Fruit fly (Drosophila melanogaster): Measurements from ENCODE around the gene CG3698.

Gene CG3698

DNA sequence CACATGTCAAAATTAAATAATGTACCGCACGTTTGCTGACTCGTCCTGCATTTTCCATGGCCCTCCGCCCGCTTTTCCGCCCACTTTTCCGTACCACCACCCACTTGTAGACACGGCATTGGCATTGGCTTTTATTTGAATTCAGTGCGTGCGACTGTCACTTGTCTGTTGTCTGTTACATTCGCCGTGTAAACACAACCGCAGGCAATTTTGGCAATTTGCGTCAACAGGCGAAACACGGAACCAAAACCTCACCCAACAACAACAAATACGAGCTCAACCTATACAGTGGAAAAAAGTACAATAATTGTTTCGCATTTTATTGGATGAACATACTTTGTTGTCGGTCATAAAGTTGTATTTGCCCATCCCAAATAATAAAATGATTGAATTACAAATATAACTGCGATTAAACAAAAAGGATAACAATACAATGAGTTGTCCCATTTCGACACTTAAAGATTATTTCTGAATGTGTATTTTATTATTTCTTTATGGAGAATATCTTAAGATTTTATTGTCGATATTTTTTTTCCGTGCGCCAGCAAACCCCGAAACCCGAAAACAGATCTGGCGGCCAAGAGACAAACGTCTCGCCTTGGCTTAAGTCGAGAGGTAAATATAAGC, 50.8 kb downstream of the CG3698 start (continued):
- TF ChIP-seq CG13296 (GFP tag; optimal IDR thresholded peaks at IDR 0.05) = peak; percentile 22
- no peak for TF ChIP-seq trem (tag; optimal IDR thresholded peaks at IDR 0.05)
- TF ChIP-seq gt (GFP tag; IDR thresholded peaks at IDR 0.05) = no peak
- no peak for TF ChIP-seq CG6791 (GFP tag; IDR thresholded peaks at IDR 0.05; ENCODE audit: partially characterized antibody)
- TF ChIP-seq gsb-n (tag; optimal IDR thresholded peaks at IDR 0.05) = no peak
- TF ChIP-seq Dp (GFP tag; optimal IDR thresholded peaks at IDR 0.05) = no peak
- no peak for TF ChIP-seq CG17612 (GFP tag; IDR thresholded peaks at IDR 0.05)
- TF ChIP-seq Tbp (GFP tag; optimal IDR thresholded peaks at IDR 0.05) = no peak
- TF ChIP-seq stwl (tag; optimal IDR thresholded peaks at IDR 0.05) = no peak
- no peak for TF ChIP-seq kah (GFP tag; optimal IDR thresholded peaks at IDR 0.05)
- TF ChIP-seq CG18764 (GFP tag; optimal IDR thresholded peaks at IDR 0.05) = no peak
- TF ChIP-seq Hand (GFP tag; optimal IDR thresholded peaks at IDR 0.05) = no peak
- no peak for TF ChIP-seq CG3995 (GFP tag; optimal IDR thresholded peaks at IDR 0.05)
- TF ChIP-seq pfk (GFP tag; optimal IDR thresholded peaks at IDR 0.05) = no peak
- TF ChIP-seq sima (GFP tag; optimal IDR thresholded peaks at IDR 0.05) = no peak
- TF ChIP-seq Oaz (GFP tag; IDR thresholded peaks at IDR 0.05) = no peak
- TF ChIP-seq pan (optimal IDR thresholded peaks at IDR 0.05) = no peak
- no peak for TF ChIP-seq pan (GFP tag; optimal IDR thresholded peaks at IDR 0.05 in 1 of 2, IDR thresholded peaks at IDR 0.05 in 1 of 2)
- no peak for TF ChIP-seq org-1 (GFP tag; optimal IDR thresholded peaks at IDR 0.05)
- no peak for TF ChIP-seq CG4730 (GFP tag; IDR thresholded peaks at IDR 0.05)
- no peak for TF ChIP-seq CG12299 (tag; optimal IDR thresholded peaks at IDR 0.05)
- no peak for TF ChIP-seq pnt (GFP tag; optimal IDR thresholded peaks at IDR 0.05)
- TF ChIP-seq crol (GFP tag; IDR thresholded peaks at IDR 0.05) = no peak
- no peak for TF ChIP-seq CG6654 (GFP tag; optimal IDR thresholded peaks at IDR 0.05)
- TF ChIP-seq nerfin-1 (tag; optimal IDR thresholded peaks at IDR 0.05) = no peak
- no peak for TF ChIP-seq chm (GFP tag; IDR thresholded peaks at IDR 0.05)
- peak in 1 of 2 experiments; percentile 8 for TF ChIP-seq Eip74EF (GFP tag; optimal IDR thresholded peaks at IDR 0.05)
- TF ChIP-seq fd3F (GFP tag; optimal IDR thresholded peaks at IDR 0.05) = no peak
- TF ChIP-seq Scr (GFP tag; IDR thresholded peaks at IDR 0.05; ENCODE audit: partially characterized antibody) = no peak
- no peak for TF ChIP-seq slp2 (GFP tag; optimal IDR thresholded peaks at IDR 0.05)
- no peak for TF ChIP-seq Lhr (GFP tag; optimal IDR thresholded peaks at IDR 0.05)
- no peak for TF ChIP-seq CG16863 (GFP tag; optimal IDR thresholded peaks at IDR 0.05)
- TF ChIP-seq CrebB (tag; optimal IDR thresholded peaks at IDR 0.05) = no peak
- TF ChIP-seq usp (GFP tag; optimal IDR thresholded peaks at IDR 0.05) = no peak
- TF ChIP-seq CG2116 (GFP tag; optimal IDR thresholded peaks at IDR 0.05) = no peak
- no peak for TF ChIP-seq ase (GFP tag; IDR thresholded peaks at IDR 0.05)
- TF ChIP-seq gem (tag; optimal IDR thresholded peaks at IDR 0.05) = peak; percentile 50
- TF ChIP-seq sr (GFP tag; IDR thresholded peaks at IDR 0.05) = no peak
- TF ChIP-seq ewg (GFP tag; optimal IDR thresholded peaks at IDR 0.05) = no peak
- TF ChIP-seq Bteb2 (GFP tag; optimal IDR thresholded peaks at IDR 0.05) = no peak
- TF ChIP-seq abd-A (tag; optimal IDR thresholded peaks at IDR 0.05) = peak; percentile 53
- no peak for TF ChIP-seq Taf1 (GFP tag; IDR thresholded peaks at IDR 0.05)
- no peak for TF ChIP-seq CG7987 (GFP tag; optimal IDR thresholded peaks at IDR 0.05)
- TF ChIP-seq CG43689 (GFP tag; IDR thresholded peaks at IDR 0.05) = no peak
- TF ChIP-seq Sry-δ (GFP tag; optimal IDR thresholded peaks at IDR 0.05) = no peak
- peak; percentile 41 for TF ChIP-seq PHDP (tag; optimal IDR thresholded peaks at IDR 0.05)
- no peak for TF ChIP-seq Awh (GFP tag; IDR thresholded peaks at IDR 0.05)
- no peak for TF ChIP-seq bowl (GFP tag; IDR thresholded peaks at IDR 0.05)
- no peak for TF ChIP-seq zfh2 (GFP tag; optimal IDR thresholded peaks at IDR 0.05)
- TF ChIP-seq Ets65A (GFP tag) = peak; percentile 89
- TF ChIP-seq HLH54F (GFP tag; optimal IDR thresholded peaks at IDR 0.05) = no peak
- TF ChIP-seq Ssrp (tag; optimal IDR thresholded peaks at IDR 0.05) = no peak

Measured in whole organism, embryonic.